Worm (Caenorhabditis elegans): ENCODE measurements around the gene dlc-3.

Gene dlc-3

DNA sequence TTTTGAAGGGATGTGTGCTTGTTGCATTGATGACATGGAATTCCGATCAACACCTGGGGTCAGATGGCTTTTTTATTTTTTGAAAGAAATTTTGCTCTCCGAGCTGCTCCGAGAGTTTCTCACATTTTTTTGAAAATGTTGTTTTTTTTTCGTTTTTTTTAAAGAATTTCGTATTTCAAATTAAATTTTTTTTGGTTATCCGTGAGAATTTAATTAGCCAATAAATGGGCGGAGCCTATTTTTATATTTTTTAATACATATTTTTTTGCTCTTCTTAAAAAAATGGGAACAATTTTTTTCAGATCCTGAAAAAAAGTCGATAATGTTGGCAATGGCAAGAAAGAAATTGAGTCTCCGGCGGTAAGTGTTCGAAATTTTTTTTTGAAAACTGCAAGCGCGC lies at the start of gene dlc-3:
dlc-3 (plus strand) TSS at position 301 of the 400 bp plus-strand sequence.
- TF ChIP-seq egl-27 (tag; optimal IDR thresholded peaks at IDR 0.05) (no peak), ztf-4 (tag; optimal IDR thresholded peaks at IDR 0.05) (no peak), jun-1 (tag; optimal IDR thresholded peaks at IDR 0.05) (no peak), fkh-10 (GFP tag; optimal IDR thresholded peaks at IDR 0.05) (no peak), elt-1 (tag; optimal IDR thresholded peaks at IDR 0.05) (no peak)

DNA sequence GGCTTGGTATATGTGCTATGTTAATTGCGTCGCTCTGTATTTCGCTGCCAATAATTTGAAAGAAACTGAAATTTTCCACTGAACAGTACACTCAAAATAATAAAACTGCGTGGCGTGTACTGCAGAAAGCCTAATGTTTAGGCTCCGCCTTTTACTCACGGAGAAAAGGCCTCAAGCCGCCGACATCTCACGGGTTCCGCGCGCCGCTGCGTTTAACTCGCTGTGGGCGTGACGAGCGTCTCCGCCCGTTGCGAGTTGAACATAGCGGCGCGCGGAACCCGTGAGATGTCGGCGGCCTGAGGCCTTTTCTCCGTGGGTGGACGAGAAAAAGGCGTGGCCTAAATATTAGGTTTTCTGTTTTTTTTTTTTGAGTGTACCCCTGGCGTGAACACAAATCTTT lies 47.4 kb upstream of the dlc-3 start:
- TF ChIP-seq pha-4 (tag; optimal IDR thresholded peaks at IDR 0.05) (no peak), nhr-12 (tag; optimal IDR thresholded peaks at IDR 0.05) (no peak), fos-1 (tag; optimal IDR thresholded peaks at IDR 0.05) (no peak)

DNA sequence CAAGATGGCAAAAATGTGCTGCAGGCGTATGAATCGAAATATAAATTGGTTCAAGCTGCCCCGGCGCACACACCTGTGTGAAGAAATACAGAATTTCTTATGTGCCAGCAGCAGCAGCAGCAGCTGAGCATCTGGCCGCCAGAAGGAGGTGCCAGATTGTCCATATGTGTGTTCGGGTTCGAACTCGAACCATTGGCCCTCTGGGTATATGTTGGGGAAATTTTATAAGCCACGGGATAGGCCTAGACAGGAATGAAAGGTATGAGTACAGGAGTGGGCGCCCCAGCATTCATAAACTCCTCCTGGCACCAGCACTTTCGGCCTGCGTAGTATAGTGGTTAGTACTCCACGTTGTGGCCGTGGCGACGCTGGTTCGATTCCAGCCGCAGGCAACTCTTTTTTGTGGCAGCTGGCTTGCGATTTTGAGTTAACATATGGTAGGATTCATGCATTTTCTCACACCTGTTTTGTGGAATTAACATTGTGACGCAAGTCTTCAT lies 43.8 kb upstream of the dlc-3 start:
- TF ChIP-seq pha-4 (tag; optimal IDR thresholded peaks at IDR 0.05) (peak; percentile 17), nfya-1 (tag; optimal IDR thresholded peaks at IDR 0.05; ENCODE audit: insufficient read depth) (peak; percentile 40), lin-39 (tag; optimal IDR thresholded peaks at IDR 0.05) (peak; percentile 56), hmg-11 (tag; optimal IDR thresholded peaks at IDR 0.05) (peak; percentile 77), unc-62 (GFP tag; optimal IDR thresholded peaks at IDR 0.05) (no peak), nhr-43 (tag; optimal IDR thresholded peaks at IDR 0.05; ENCODE audit: poor library complexity, severe bottlenecking) (peak; percentile 29), lin-15B (tag; optimal IDR thresholded peaks at IDR 0.05) (peak; percentile 19), elt-2 (tag; optimal IDR thresholded peaks at IDR 0.05) (peak; percentile 2), tbx-2 (tag; optimal IDR thresholded peaks at IDR 0.05) (no peak)

DNA sequence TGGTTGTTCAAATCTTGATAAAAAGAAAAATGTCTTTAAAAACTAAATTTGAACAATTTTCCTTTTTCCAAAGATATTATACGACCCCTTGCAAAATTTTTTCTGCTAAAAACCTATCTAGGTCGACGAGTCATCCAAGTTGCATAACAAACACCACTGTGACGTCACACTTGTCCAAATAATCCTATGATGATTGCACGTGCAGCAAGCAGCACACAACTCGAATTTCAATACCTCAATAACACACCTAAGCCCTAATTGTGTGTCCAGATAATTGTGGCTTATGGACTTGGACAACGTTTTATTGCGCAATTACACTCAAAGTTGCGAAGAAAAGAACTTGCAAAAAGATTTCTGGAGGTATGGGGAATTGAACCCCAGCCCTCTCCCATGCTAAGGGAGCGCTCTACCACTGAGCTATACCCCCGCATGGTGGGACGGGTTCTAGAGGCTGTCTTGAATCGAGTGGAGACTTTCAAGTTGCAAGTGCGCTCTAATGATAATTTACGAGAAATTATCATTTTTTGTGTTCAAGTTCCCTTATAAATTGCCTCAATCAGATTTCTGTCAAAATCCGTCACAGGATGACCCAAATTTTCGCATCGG lies 43.1 kb upstream of the dlc-3 start:
- TF ChIP-seq elt-1 (tag; optimal IDR thresholded peaks at IDR 0.05) (no peak), elt-2 (tag; optimal IDR thresholded peaks at IDR 0.05) (peak; percentile 39), nhr-11 (tag; optimal IDR thresholded peaks at IDR 0.05) (no peak), eor-1 (tag; optimal IDR thresholded peaks at IDR 0.05) (no peak), mdl-1 (tag; optimal IDR thresholded peaks at IDR 0.05) (no peak), ceh-9 (tag; optimal IDR thresholded peaks at IDR 0.05) (no peak), ceh-28 (tag; optimal IDR thresholded peaks at IDR 0.05) (no peak), elt-3 (tag; optimal IDR thresholded peaks at IDR 0.05) (peak in 1 of 3 experiments; percentile 54), ztf-11 (tag; optimal IDR thresholded peaks at IDR 0.05) (no peak), ceh-16 (tag; optimal IDR thresholded peaks at IDR 0.05) (no peak), mml-1 (tag; optimal IDR thresholded peaks at IDR 0.05) (no peak), pha-4 (tag; optimal IDR thresholded peaks at IDR 0.05) (peak; percentile 17), jun-1 (tag; optimal IDR thresholded peaks at IDR 0.05) (no peak), R02D3.7 (tag; optimal IDR thresholded peaks at IDR 0.05) (no peak), nhr-28 (tag; optimal IDR thresholded peaks at IDR 0.05) (no peak), ama-1 (optimal IDR thresholded peaks at IDR 0.05) (no peak), lsy-12 (tag; optimal IDR thresholded peaks at IDR 0.05) (peak; percentile 33), ZK546.5 (tag; optimal IDR thresholded peaks at IDR 0.05) (no peak), nhr-25 (tag; optimal IDR thresholded peaks at IDR 0.05) (peak; percentile 24), unc-62 (GFP tag; optimal IDR thresholded peaks at IDR 0.05) (no peak), tbx-2 (tag; optimal IDR thresholded peaks at IDR 0.05) (peak; percentile 30), ceh-82 (tag; optimal IDR thresholded peaks at IDR 0.05) (no peak), nhr-23 (tag; optimal IDR thresholded peaks at IDR 0.05) (peak; percentile 32), nhr-12 (tag; optimal IDR thresholded peaks at IDR 0.05) (no peak), lin-15B (tag; optimal IDR thresholded peaks at IDR 0.05) (peak; percentile 59), ztf-4 (tag; optimal IDR thresholded peaks at IDR 0.05) (peak; percentile 18), egl-27 (tag; optimal IDR thresholded peaks at IDR 0.05) (no peak), nhr-237 (tag; optimal IDR thresholded peaks at IDR 0.05) (no peak), nhr-77 (tag; optimal IDR thresholded peaks at IDR 0.05) (no peak), snpc-4 (tag; optimal IDR thresholded peaks at IDR 0.05) (peak; percentile 14), egl-5 (tag; optimal IDR thresholded peaks at IDR 0.05) (peak; percentile 32), hmg-11 (tag; optimal IDR thresholded peaks at IDR 0.05) (peak; percentile 60), lin-39 (tag; optimal IDR thresholded peaks at IDR 0.05) (peak; percentile 67), aly-2 (tag; optimal IDR thresholded peaks at IDR 0.05) (no peak), nfya-1 (tag; optimal IDR thresholded peaks at IDR 0.05; ENCODE audit: insufficient read depth) (peak; percentile 59), unc-39 (tag; optimal IDR thresholded peaks at IDR 0.05) (no peak), pqm-1 (tag; optimal IDR thresholded peaks at IDR 0.05) (peak; percentile 31), daf-12 (tag; optimal IDR thresholded peaks at IDR 0.05) (no peak), nhr-43 (tag; optimal IDR thresholded peaks at IDR 0.05; ENCODE audit: poor library complexity, severe bottlenecking) (peak; percentile 74), nhr-76 (tag; optimal IDR thresholded peaks at IDR 0.05) (no peak), sea-2 (GFP tag; optimal IDR thresholded peaks at IDR 0.05) (no peak), skn-1 (tag; optimal IDR thresholded peaks at IDR 0.05) (peak; percentile 4), fkh-2 (tag; optimal IDR thresholded peaks at IDR 0.05) (no peak)

Data from whole organism, L3 larva.